Worm (Caenorhabditis elegans) whole organism, L2 larva: ENCODE results near the gene unc-17.

Experiments used
- R02D3.7 ChIP-seq: fragments of 150-350 bp; optimal IDR thresholded peaks from 2 replicates; lab custom pipeline; 2014; ENCODE audit warnings: missing biosample characterization, missing genetic modification characterization
- ceh-16 ChIP-seq: fragments of 150-350 bp; optimal IDR thresholded peaks from 2 replicates; lab custom pipeline; 2014; ENCODE audit warnings: missing biosample characterization, missing genetic modification characterization
- elt-1 ChIP-seq: fragments of 150-350 bp; optimal IDR thresholded peaks from 2 replicates; lab custom pipeline; 2014; ENCODE audit warnings: missing biosample characterization, missing genetic modification characterization
- nhr-10 ChIP-seq: sonication (generic microtip); optimal IDR thresholded peaks from 2 replicates; lab custom pipeline; 2017; ENCODE audit warnings: missing biosample characterization, missing genetic modification characterization
- nhr-11 ChIP-seq: fragments of 150-350 bp; optimal IDR thresholded peaks from 2 replicates; lab custom pipeline; 2014; ENCODE audit warnings: missing biosample characterization, missing genetic modification characterization
- nhr-6 ChIP-seq: fragments of 150-350 bp; optimal IDR thresholded peaks from 2 replicates; lab custom pipeline; 2014; ENCODE audit warnings: missing biosample characterization, missing genetic modification characterization
- nhr-77 ChIP-seq: fragments of 150-350 bp; optimal IDR thresholded peaks from 2 replicates; lab custom pipeline; 2014; ENCODE audit warnings: missing biosample characterization, missing genetic modification characterization
- sem-4 ChIP-seq: fragments of 150-350 bp; optimal IDR thresholded peaks from 2 replicates; lab custom pipeline; 2014; ENCODE audit warnings: missing biosample characterization, missing genetic modification reagents, missing genetic modification characterization
- snpc-4 ChIP-seq: fragments of 150-350 bp; optimal IDR thresholded peaks from 2 replicates; lab custom pipeline; 2014; ENCODE audit warnings: missing biosample characterization, missing genetic modification characterization
- unc-62 ChIP-seq: fragments of 150-350 bp; optimal IDR thresholded peaks from 2 replicates; lab custom pipeline; 2014; ENCODE audit warnings: missing biosample characterization, missing genetic modification reagents, missing genetic modification characterization
- ztf-4 ChIP-seq: fragments of 150-350 bp; optimal IDR thresholded peaks from 2 replicates; lab custom pipeline; 2014; ENCODE audit warnings: missing biosample characterization, missing genetic modification characterization

DNA sequence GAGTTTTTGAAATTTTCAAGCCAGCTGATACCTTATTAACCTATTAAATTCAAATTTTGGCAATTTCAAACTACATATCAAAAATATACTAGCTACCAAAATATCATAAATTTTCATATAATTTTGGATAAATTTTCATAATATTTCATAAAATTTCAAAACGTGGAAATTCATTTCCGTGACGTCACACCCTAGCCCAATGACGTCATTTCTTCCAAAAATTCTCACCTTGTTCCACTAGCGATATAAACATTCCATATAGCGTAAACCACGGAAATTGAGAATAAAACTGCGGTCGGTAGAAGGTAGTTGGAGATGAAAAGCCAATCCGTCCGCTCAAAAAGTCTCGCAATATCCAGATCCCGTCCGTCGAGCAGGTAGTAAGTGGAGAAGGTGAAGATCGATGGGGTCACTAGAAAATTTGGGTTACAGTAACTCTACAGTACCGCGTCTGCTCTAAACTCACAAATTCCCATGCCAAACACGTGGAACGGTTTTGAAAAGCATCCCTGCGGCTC, 36.7 kb upstream of the unc-17 start:
- TF ChIP-seq nhr-11 (tag; lab: Kevin White, UChicago), result no peak
- TF ChIP-seq nhr-6, result no peak
- TF ChIP-seq snpc-4 (tag; lab: Kevin White, UChicago), result no peak
- no peak for TF ChIP-seq ztf-4 (tag; lab: Kevin White, UChicago)
- no peak for TF ChIP-seq sem-4 (tag; lab: Kevin White, UChicago)
- no peak for TF ChIP-seq nhr-77 (tag; lab: Kevin White, UChicago)
- no peak for TF ChIP-seq R02D3.7 (tag; lab: Kevin White, UChicago)
- no peak for TF ChIP-seq nhr-10 (tag; lab: Kevin White, UChicago)
- no peak for TF ChIP-seq elt-1 (tag; lab: Kevin White, UChicago)
- no peak for TF ChIP-seq ceh-16 (tag; lab: Kevin White, UChicago)
- TF ChIP-seq unc-62 (GFP tag; lab: Kevin White, UChicago), result no peak
